Worm (Caenorhabditis elegans) whole organism, L1 larva: ENCODE measurements around the gene flp-15.

Experiments used
- C04F5.9 ChIP-seq: sonication (generic microtip); optimal IDR thresholded peaks from 2 replicates; lab custom pipeline; 2016; ENCODE audit warnings: missing genetic modification characterization, missing compliant biosample characterization
- F16B12.6 ChIP-seq: fragments of 150-350 bp; optimal IDR thresholded peaks from 2 replicates; lab custom pipeline; 2014; ENCODE audit warnings: missing biosample characterization, missing genetic modification characterization
- alr-1 ChIP-seq: fragments of 200-800 bp; sonication (Bioruptor generic); optimal IDR thresholded peaks from 2 replicates; lab custom pipeline; 2018; ENCODE audit warnings: borderline replicate concordance, mild to moderate bottlenecking, missing genetic modification characterization, missing compliant biosample characterization
- ama-1 ChIP-seq: fragments of 150-350 bp; optimal IDR thresholded peaks from 2 replicates; lab custom pipeline; 2014
- blmp-1 ChIP-seq: fragments of 150-350 bp; optimal IDR thresholded peaks from 2 replicates; lab custom pipeline; 2014; ENCODE audit warnings: missing biosample characterization, missing genetic modification characterization
- ceh-63 ChIP-seq: fragments of 200-800 bp; sonication (Bioruptor generic); optimal IDR thresholded peaks from 2 replicates; lab custom pipeline; 2018; ENCODE audit warnings: mild to moderate bottlenecking, missing genetic modification characterization, missing compliant biosample characterization
- ceh-88 ChIP-seq: fragments of 200-800 bp; sonication (Bioruptor generic); IDR thresholded peaks from 2 replicates; pipeline ENCODE4 v1.3.6; 2022; ENCODE audit warnings: missing genetic modification characterization, missing compliant biosample characterization
- ceh-90 ChIP-seq: sonication (generic microtip); optimal IDR thresholded peaks from 2 replicates; lab custom pipeline; 2016; ENCODE audit warnings: missing genetic modification characterization, missing compliant biosample characterization
- dpl-1 ChIP-seq, 3 experiments: fragments of 150-350 bp in 2 of 3; sonication (generic microtip) in 1 of 3; optimal IDR thresholded peaks; 2 replicates each; lab custom pipeline; 2014 to 2017; ENCODE audit warnings: missing biosample characterization in 3 of 3, missing genetic modification characterization in 3 of 3, missing genetic modification reagents in 3 of 3
- dsc-1 ChIP-seq: sonication (generic microtip); optimal IDR thresholded peaks from 2 replicates; lab custom pipeline; 2016; ENCODE audit warnings: mild to moderate bottlenecking, missing genetic modification characterization, missing compliant biosample characterization
- efl-1 ChIP-seq, 4 experiments: fragments of 150-350 bp; optimal IDR thresholded peaks in 3 of 4; peaks in 1 of 4; 1 replicate in 1 of 4; 2 replicates in 3 of 4; lab custom pipeline; 2014; ENCODE audit warnings: missing biosample characterization in 2 of 4, missing genetic modification characterization in 2 of 4, missing genetic modification reagents in 2 of 4
- egl-13 ChIP-seq: sonication (generic microtip); optimal IDR thresholded peaks from 2 replicates; lab custom pipeline; 2016; ENCODE audit warnings: missing genotype, missing genetic modification reagents, missing genetic modification characterization, missing compliant biosample characterization
- egl-27 ChIP-seq, 2 experiments: fragments of 150-350 bp in 1 of 2; sonication (generic microtip); optimal IDR thresholded peaks; 3 replicates each; lab custom pipeline; 2017 to 2018; ENCODE audit warnings: missing biosample characterization in 2 of 2, missing genetic modification characterization in 2 of 2, missing genetic modification reagents in 2 of 2
- elt-2 ChIP-seq: sonication (generic microtip); optimal IDR thresholded peaks from 2 replicates; lab custom pipeline; 2016; ENCODE audit warnings: missing genetic modification characterization, mild to moderate bottlenecking, inconsistent platforms, missing compliant biosample characterization, missing genetic modification reagents
- fkh-4 ChIP-seq: sonication (generic microtip); optimal IDR thresholded peaks from 2 replicates; lab custom pipeline; 2016; ENCODE audit warnings: missing compliant biosample characterization, missing genetic modification characterization, borderline replicate concordance
- fkh-8 ChIP-seq: sonication (generic microtip); optimal IDR thresholded peaks from 2 replicates; lab custom pipeline; 2016; ENCODE audit warnings: mild to moderate bottlenecking, missing genetic modification characterization, missing compliant biosample characterization
- fos-1 ChIP-seq: fragments of 150-350 bp; optimal IDR thresholded peaks from 2 replicates; lab custom pipeline; 2014; ENCODE audit warnings: missing biosample characterization, missing genetic modification characterization
- hlh-17 ChIP-seq: fragments of 200-800 bp; sonication (Bioruptor generic); optimal IDR thresholded peaks from 2 replicates; lab custom pipeline; 2018; ENCODE audit warnings: missing genetic modification characterization, mild to moderate bottlenecking, missing compliant biosample characterization, moderate library complexity, borderline replicate concordance
- irx-1 ChIP-seq: sonication (generic microtip); optimal IDR thresholded peaks from 2 replicates; lab custom pipeline; 2016; ENCODE audit warnings: missing genetic modification characterization, missing compliant biosample characterization
- isw-1 ChIP-seq: fragments of 200-800 bp; sonication (Bioruptor generic); IDR thresholded peaks from 2 replicates; pipeline ENCODE4 v1.3.6; 2022; ENCODE audit warnings: missing genetic modification characterization, missing compliant biosample characterization
- lin-14 ChIP-seq: fragments of 200-800 bp; sonication (Bioruptor generic); optimal IDR thresholded peaks from 2 replicates; lab custom pipeline; 2018; ENCODE audit warnings: mild to moderate bottlenecking, missing genetic modification characterization, moderate library complexity, missing compliant biosample characterization
- lin-15B ChIP-seq: fragments of 150-350 bp; sonication (generic microtip); optimal IDR thresholded peaks from 3 replicates; lab custom pipeline; 2014; ENCODE audit warnings: missing biosample characterization, missing genetic modification characterization
- lin-35 ChIP-seq, 2 experiments: fragments of 150-350 bp; optimal IDR thresholded peaks; 2 replicates each; lab custom pipeline; 2014; ENCODE audit warnings: missing biosample characterization in 2 of 2, missing genetic modification characterization in 2 of 2, missing genetic modification reagents in 2 of 2
- lin-39 ChIP-seq: fragments of 150-350 bp; optimal IDR thresholded peaks from 2 replicates; lab custom pipeline; 2014; ENCODE audit warnings: missing biosample characterization, missing genetic modification reagents, missing genetic modification characterization
- lsy-2 ChIP-seq, 2 experiments: fragments of 150-350 bp; optimal IDR thresholded peaks; 2 replicates each; lab custom pipeline; 2014; ENCODE audit warnings: missing biosample characterization in 2 of 2, missing genetic modification characterization in 2 of 2
- mab-9 ChIP-seq: fragments of 200-800 bp; sonication (Bioruptor generic); IDR thresholded peaks from 2 replicates; pipeline ENCODE4 v1.3.6; 2022; ENCODE audit warnings: missing genetic modification reagents, missing genetic modification characterization, missing compliant biosample characterization
- mdl-1 ChIP-seq, 2 experiments: fragments of 150-350 bp; optimal IDR thresholded peaks; 2 replicates each; lab custom pipeline; 2014 to 2017; ENCODE audit warnings: missing biosample characterization in 2 of 2, missing genetic modification characterization in 2 of 2, inconsistent platforms in 1 of 2
- mef-2 ChIP-seq: fragments of 150-350 bp; optimal IDR thresholded peaks from 2 replicates; lab custom pipeline; 2014; ENCODE audit warnings: missing biosample characterization, missing genetic modification characterization
- nhr-11 ChIP-seq: fragments of 150-350 bp; optimal IDR thresholded peaks from 2 replicates; lab custom pipeline; 2014; ENCODE audit warnings: missing biosample characterization, missing genetic modification characterization
- nhr-12 ChIP-seq: sonication (generic microtip); optimal IDR thresholded peaks from 2 replicates; lab custom pipeline; 2017; ENCODE audit warnings: missing biosample characterization, missing genetic modification characterization
- nhr-19 ChIP-seq: fragments of 200-800 bp; sonication (Bioruptor generic); conservative IDR thresholded peaks from 2 replicates; pipeline ENCODE4 v1.3.6; 2022; ENCODE audit warnings: missing genetic modification characterization, missing compliant biosample characterization
- nhr-47 ChIP-seq: sonication (generic microtip); optimal IDR thresholded peaks from 2 replicates; lab custom pipeline; 2016; ENCODE audit warnings: mild to moderate bottlenecking, missing genetic modification characterization, moderate library complexity, missing compliant biosample characterization
- nhr-85 ChIP-seq: sonication (generic microtip); peaks from one replicate; lab custom pipeline; 2016; ENCODE audit warnings: missing genetic modification characterization, inconsistent platforms, missing compliant biosample characterization
- nhr-90 ChIP-seq: sonication (generic microtip); optimal IDR thresholded peaks from 2 replicates; lab custom pipeline; 2016; ENCODE audit warnings: mild to moderate bottlenecking, missing genetic modification characterization, missing compliant biosample characterization; ENCODE audit not compliant: poor library complexity
- pag-3 ChIP-seq: sonication (generic microtip); optimal IDR thresholded peaks from 2 replicates; lab custom pipeline; 2017; ENCODE audit warnings: missing genetic modification characterization, mild to moderate bottlenecking, missing compliant biosample characterization, antibody characterized with exemption, borderline replicate concordance; ENCODE audit not compliant: insufficient read depth
- pax-3 ChIP-seq: fragments of 200-800 bp; sonication (Bioruptor generic); optimal IDR thresholded peaks from 2 replicates; lab custom pipeline; 2018; ENCODE audit warnings: mild to moderate bottlenecking, missing genetic modification characterization, moderate library complexity, missing compliant biosample characterization
- snpc-4 ChIP-seq: fragments of 150-350 bp; optimal IDR thresholded peaks from 2 replicates; lab custom pipeline; 2014; ENCODE audit warnings: missing biosample characterization, missing genetic modification characterization
- sox-4 ChIP-seq: sonication (generic microtip); optimal IDR thresholded peaks from 2 replicates; lab custom pipeline; 2016; ENCODE audit warnings: missing genetic modification characterization, missing compliant biosample characterization
- tbx-2 ChIP-seq: sonication (generic microtip); optimal IDR thresholded peaks from 2 replicates; lab custom pipeline; 2016; ENCODE audit warnings: missing genetic modification characterization, missing compliant biosample characterization
- unc-130 ChIP-seq: fragments of 150-350 bp; optimal IDR thresholded peaks from 2 replicates; lab custom pipeline; 2017; ENCODE audit warnings: missing biosample characterization, missing genetic modification characterization, inconsistent platforms
- unc-98 ChIP-seq: fragments of 200-800 bp; sonication (Bioruptor generic); IDR thresholded peaks from 2 replicates; pipeline ENCODE4 v1.3.6; 2022; ENCODE audit warnings: missing genetic modification characterization, missing compliant biosample characterization
- xbp-1 ChIP-seq: sonication (generic microtip); optimal IDR thresholded peaks from 2 replicates; lab custom pipeline; 2016; ENCODE audit warnings: missing genetic modification characterization, missing compliant biosample characterization
- zag-1 ChIP-seq: fragments of 150-350 bp; optimal IDR thresholded peaks from 2 replicates; lab custom pipeline; 2014; ENCODE audit warnings: missing biosample characterization, missing genetic modification characterization
- zip-4 ChIP-seq: fragments of 200-800 bp; sonication (Bioruptor generic); optimal IDR thresholded peaks from 2 replicates; lab custom pipeline; 2018; ENCODE audit warnings: mild to moderate bottlenecking, missing genetic modification characterization, moderate library complexity, missing compliant biosample characterization

The flp-15 gene

DNA sequence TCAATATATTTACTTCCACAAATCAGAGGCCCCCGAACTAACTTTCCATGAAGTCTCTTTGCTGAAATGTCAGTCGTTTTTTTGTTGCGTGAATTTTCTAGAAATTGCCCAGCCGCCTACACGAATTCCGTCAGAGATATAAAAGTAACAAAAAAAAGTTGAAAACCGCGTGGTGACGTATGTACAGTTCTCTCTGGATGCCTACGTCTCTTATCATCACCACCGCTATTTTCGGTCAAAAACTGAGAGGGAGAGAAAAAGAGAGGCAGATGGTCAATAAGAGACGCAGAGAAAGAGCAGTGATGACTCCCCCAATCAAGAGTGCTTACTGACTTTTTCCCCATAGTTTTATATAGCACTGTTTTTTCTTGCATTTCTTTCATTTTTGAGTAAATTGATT, 26.4 kb upstream of the flp-15 start (continued):
- peak; percentile 54 for TF ChIP-seq elt-2
- no peak for TF ChIP-seq snpc-4 (tag; lab: Kevin White, UChicago)
- no peak for TF ChIP-seq ceh-63 (GFP tag; lab: Kevin White, UChicago)
- no peak for TF ChIP-seq egl-27 (tag; optimal IDR thresholded peaks at IDR 0.05; lab: Kevin White, UChicago)
- no peak for TF ChIP-seq nhr-19 (GFP tag; lab: Robert Waterston, UW)
- no peak for TF ChIP-seq lin-14
- peak; percentile 17 for TF ChIP-seq nhr-47 (tag; lab: Kevin White, UChicago)
- no peak for TF ChIP-seq ceh-88
- TF ChIP-seq zip-4: no peak
- no peak for TF ChIP-seq isw-1 (GFP tag; lab: Robert Waterston, UW)
- no peak for TF ChIP-seq fkh-8 (tag; lab: Kevin White, UChicago)
- no peak for TF ChIP-seq egl-13
- no peak for TF ChIP-seq lin-39 (tag; lab: Kevin White, UChicago)
- TF ChIP-seq zag-1 (tag; lab: Kevin White, UChicago): no peak
- TF ChIP-seq nhr-90 (tag; lab: Kevin White, UChicago): peak; percentile 42
- TF ChIP-seq C04F5.9: no peak
- TF ChIP-seq ceh-90 (tag; lab: Kevin White, UChicago): no peak
- no peak for TF ChIP-seq xbp-1 (tag; lab: Kevin White, UChicago)
- no peak for TF ChIP-seq ama-1 (lab: Kevin White, UChicago)
- TF ChIP-seq mdl-1 (tag; optimal IDR thresholded peaks at IDR 0.05; lab: Kevin White, UChicago): peak in 1 of 2 experiments; percentile 68
- no peak for TF ChIP-seq mef-2 (tag; lab: Kevin White, UChicago)
- TF ChIP-seq lsy-2 (tag; optimal IDR thresholded peaks at IDR 0.05; lab: Kevin White, UChicago): peak in 1 of 2 experiments; percentile 59
- TF ChIP-seq unc-98 (GFP tag; lab: Robert Waterston, UW): no peak
- no peak for TF ChIP-seq pag-3
- TF ChIP-seq pax-3 (tag; lab: Kevin White, UChicago): no peak
- peak; percentile 31 to 33 for TF ChIP-seq efl-1 (optimal IDR thresholded peaks at IDR 0.05; lab: Kevin White, UChicago)
- TF ChIP-seq efl-1 (GFP tag; optimal IDR thresholded peaks at IDR 0.05 in 1 of 2; lab: Kevin White, UChicago): peak in 1 of 2 experiments; percentile 80
- TF ChIP-seq alr-1 (tag; lab: Kevin White, UChicago): no peak
- no peak for TF ChIP-seq unc-130 (tag; lab: Kevin White, UChicago)
- no peak for TF ChIP-seq sox-4
- TF ChIP-seq tbx-2 (tag; lab: Kevin White, UChicago): peak; percentile 32
- TF ChIP-seq nhr-12 (tag; lab: Kevin White, UChicago): no peak
- peak in 1 of 2 experiments; percentile 71 for TF ChIP-seq lin-35 (GFP tag; optimal IDR thresholded peaks at IDR 0.05; lab: Kevin White, UChicago)
- TF ChIP-seq mab-9: no peak
- TF ChIP-seq nhr-11 (tag; lab: Kevin White, UChicago): no peak
- TF ChIP-seq dpl-1 (GFP tag; optimal IDR thresholded peaks at IDR 0.05; lab: Kevin White, UChicago): no peak
- no peak for TF ChIP-seq hlh-17 (GFP tag; lab: Kevin White, UChicago)
- no peak for TF ChIP-seq lin-15B
- no peak for TF ChIP-seq dsc-1
- no peak for TF ChIP-seq irx-1 (tag; lab: Kevin White, UChicago)
- TF ChIP-seq fkh-4 (tag; lab: Kevin White, UChicago): no peak
- peak; percentile 70 for TF ChIP-seq blmp-1 (tag; lab: Kevin White, UChicago)
- no peak for TF ChIP-seq fos-1

DNA sequence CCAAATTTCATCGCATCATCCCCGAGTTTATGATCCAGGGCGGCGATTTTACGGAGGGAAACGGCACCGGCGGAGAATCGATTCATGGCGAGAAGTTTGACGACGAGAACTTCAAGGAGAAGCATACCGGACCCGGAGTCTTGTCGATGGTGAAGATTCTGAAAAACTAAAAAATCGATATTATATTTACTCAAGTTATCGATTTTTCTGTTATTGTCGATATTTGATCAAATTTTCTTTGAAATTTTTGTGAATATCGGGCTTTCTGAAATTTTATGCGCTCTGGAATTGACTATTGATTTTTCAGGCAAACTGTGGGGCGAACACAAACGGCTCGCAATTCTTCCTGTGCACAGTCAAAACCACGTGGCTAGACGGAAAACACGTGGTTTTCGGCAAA, 25.5 kb upstream of the flp-15 start:
- no peak for TF ChIP-seq unc-130 (tag; lab: Kevin White, UChicago)
- TF ChIP-seq elt-2: no peak
- no peak for TF ChIP-seq nhr-47 (tag; lab: Kevin White, UChicago)
- no peak for TF ChIP-seq dsc-1
- no peak for TF ChIP-seq lin-14
- TF ChIP-seq dpl-1 (GFP tag; optimal IDR thresholded peaks at IDR 0.05; lab: Kevin White, UChicago): no peak
- no peak for TF ChIP-seq F16B12.6
- peak; percentile 51 for TF ChIP-seq nhr-85
